Worm (Caenorhabditis elegans) whole organism, L4/young adult: ENCODE results near the gene sea-1.

Experiments
- W03F9.2 ChIP-seq: fragments of 150-350 bp; optimal IDR thresholded peaks from 2 replicates; lab custom pipeline; 2014; ENCODE audit warnings: missing biosample characterization, missing genetic modification characterization
- dao-5 ChIP-seq: sonication (generic microtip); optimal IDR thresholded peaks from 2 replicates; lab custom pipeline; 2016; ENCODE audit warnings: missing genotype, missing genetic modification characterization, moderate library complexity, missing compliant biosample characterization
- him-1 ChIP-seq: sonication (generic microtip); optimal IDR thresholded peaks from 2 replicates; lab custom pipeline; 2016; ENCODE audit warnings: missing genotype, missing genetic modification reagents, missing genetic modification characterization, missing compliant biosample characterization

The sea-1 gene

ce11 chrII:3647111-3647510, 26.3 kb downstream of the sea-1 start, which contains the start of gene fbxb-33:
TSS of gene fbxb-33 (plus strand) at chrII:3647411.
- TF ChIP-seq dao-5 (tag; lab: Kevin White, UChicago) (no peak), W03F9.2 (tag; lab: Kevin White, UChicago) (no peak), him-1 (tag; lab: Kevin White, UChicago) (no peak)

DNA sequence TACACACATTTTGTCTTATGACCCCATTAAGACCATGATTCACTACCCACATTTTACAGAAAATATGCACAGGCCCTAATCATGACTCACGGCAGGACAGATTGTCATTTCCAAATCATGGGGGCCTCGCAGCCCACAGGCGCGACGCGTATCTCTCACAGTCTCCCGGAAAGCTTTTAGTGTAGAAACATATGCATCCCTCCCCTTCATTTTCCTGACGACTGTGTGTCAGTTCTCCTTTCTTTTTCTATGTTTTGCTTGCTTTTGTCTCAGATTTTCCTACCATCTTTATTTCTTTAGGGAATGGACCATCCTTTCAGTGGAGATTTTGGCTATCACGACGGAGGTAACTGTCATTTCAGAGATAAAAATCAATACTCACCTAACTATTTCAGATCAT, 32.2 kb downstream of the sea-1 start, which contains the start of gene M151.1:
TSS of gene M151.1 (plus strand) at position 301 of the 400 bp plus-strand sequence.
- TF ChIP-seq dao-5 (tag; lab: Kevin White, UChicago) (no peak), him-1 (tag; lab: Kevin White, UChicago) (no peak), W03F9.2 (tag; lab: Kevin White, UChicago) (no peak)

DNA sequence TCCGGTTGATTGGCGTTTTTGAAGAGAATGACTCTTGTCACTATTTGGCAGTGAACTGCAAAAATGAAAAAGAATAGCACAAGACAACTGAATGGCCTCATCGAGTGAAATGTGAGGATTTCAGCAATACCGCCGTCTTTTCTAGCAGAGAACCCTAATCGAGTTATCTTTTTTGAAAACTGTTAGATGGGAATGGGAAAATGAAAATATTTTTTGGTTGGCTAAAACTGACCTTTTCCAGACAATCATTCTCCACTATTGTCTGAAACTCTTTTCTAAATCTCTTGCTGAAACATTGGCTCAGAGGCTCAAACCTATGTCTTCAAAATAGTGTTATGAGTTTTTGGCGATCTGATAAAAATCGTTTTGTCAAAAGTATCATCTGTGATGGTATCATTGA, 33.2 kb downstream of the sea-1 start, which contains the start of gene M151.10:
TSS of gene M151.10 (minus strand) at position 101 of the 400 bp plus-strand sequence.
- TF ChIP-seq dao-5 (tag; lab: Kevin White, UChicago) (no peak), him-1 (tag; lab: Kevin White, UChicago) (no peak), W03F9.2 (tag; lab: Kevin White, UChicago) (no peak)

DNA sequence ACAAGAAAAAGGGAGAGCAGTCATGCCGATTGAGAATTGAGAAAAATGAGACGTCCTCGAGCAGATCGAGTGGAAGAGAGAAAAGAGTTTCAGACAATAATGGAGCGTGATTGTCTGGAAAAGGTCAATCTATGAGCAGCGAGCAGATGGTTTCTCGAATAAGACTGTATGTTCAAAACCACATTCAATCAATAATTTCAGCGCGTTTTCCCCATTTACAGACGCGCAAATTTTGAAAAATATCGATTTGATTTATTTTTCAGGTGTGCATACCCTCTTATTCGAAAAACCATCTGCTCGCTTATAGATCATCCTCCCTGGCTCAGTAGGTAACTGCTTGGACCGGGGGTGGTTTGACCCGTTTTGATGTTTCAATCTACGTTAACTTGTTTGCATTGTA, 34.2 kb downstream of the sea-1 start, which contains the start of gene fbxb-31:
TSS of gene fbxb-31 (minus strand) at position 101 of the 400 bp plus-strand sequence.
- TF ChIP-seq him-1 (tag; lab: Kevin White, UChicago) (no peak), W03F9.2 (tag; lab: Kevin White, UChicago) (no peak), dao-5 (tag; lab: Kevin White, UChicago) (no peak)

ce11 chrII:3634765-3635164, 38.6 kb downstream of the sea-1 start:
- TF ChIP-seq dao-5 (tag; lab: Kevin White, UChicago) (no peak), him-1 (tag; lab: Kevin White, UChicago) (no peak), W03F9.2 (tag; lab: Kevin White, UChicago) (no peak)

- TF ChIP-seq him-1 (tag; lab: Kevin White, UChicago) (no peak), W03F9.2 (tag; lab: Kevin White, UChicago) (no peak), dao-5 (tag; lab: Kevin White, UChicago) (no peak)
Measured at ce11 chrII:3630810-3631209, 42.6 kb downstream of the sea-1 start, which contains the start of gene M151.2. TSS of gene M151.2 (plus strand) at chrII:3631110.

- TF ChIP-seq dao-5 (tag; lab: Kevin White, UChicago) (no peak), W03F9.2 (tag; lab: Kevin White, UChicago) (no peak), him-1 (tag; lab: Kevin White, UChicago) (no peak)
Measured at ce11 chrII:3626872-3627271, 46.5 kb downstream of the sea-1 start, which contains the start of gene M151.3. TSS of gene M151.3 (plus strand) at chrII:3627172.

- TF ChIP-seq him-1 (tag; lab: Kevin White, UChicago) (no peak), dao-5 (tag; lab: Kevin White, UChicago) (no peak), W03F9.2 (tag; lab: Kevin White, UChicago) (no peak)
Measured at ce11 chrII:3622014-3622413, 51.4 kb downstream of the sea-1 start, which contains the start of gene M151.7. TSS of gene M151.7 (plus strand) at chrII:3622314.
